Fruit fly (Drosophila melanogaster) whole organism, wandering third instar larva: ENCODE results near the gene raskol.

Experiments
- Abd-B ChIP-seq: fragments of >200 bp; optimal IDR thresholded peaks from 2 replicates; lab custom pipeline; 2017; ENCODE audit warnings: missing biosample characterization, missing genetic modification characterization
- CG32264 ChIP-seq: fragments of 200-800 bp; sonication (Bioruptor generic); optimal IDR thresholded peaks from 2 replicates; lab custom pipeline; 2016; ENCODE audit warnings: missing biosample characterization, missing genetic modification characterization
- CrebA ChIP-seq: fragments of 200-800 bp; sonication (Bioruptor generic); optimal IDR thresholded peaks from 2 replicates; lab custom pipeline; 2016; ENCODE audit warnings: missing biosample characterization, mild to moderate bottlenecking, missing genetic modification characterization, borderline replicate concordance
- Dfd ChIP-seq: fragments of >200 bp; optimal IDR thresholded peaks from 2 replicates; lab custom pipeline; 2017; ENCODE audit warnings: missing biosample characterization, missing genetic modification characterization
- Dif ChIP-seq: fragments of 200-275, 200-300 bp; sonication (Bioruptor generic); optimal IDR thresholded peaks from 2 replicates; lab custom pipeline; 2018; ENCODE audit warnings: missing biosample characterization, missing genetic modification characterization; ENCODE audit not compliant: partially characterized antibody
- HLH106 ChIP-seq: fragments of 200-800 bp; optimal IDR thresholded peaks from 3 replicates; lab custom pipeline; 2019; ENCODE audit warnings: missing biosample characterization, mild to moderate bottlenecking, missing genetic modification characterization, moderate library complexity
- Hnf4 ChIP-seq: fragments of 200-800 bp; sonication (Bioruptor generic); optimal IDR thresholded peaks from 2 replicates; lab custom pipeline; 2016; ENCODE audit warnings: missing biosample characterization, mild to moderate bottlenecking, missing genetic modification characterization
- Hr78 ChIP-seq: fragments of >200 bp; optimal IDR thresholded peaks from 2 replicates; lab custom pipeline; 2017; ENCODE audit warnings: missing biosample characterization, missing genetic modification characterization
- Hr83 ChIP-seq: fragments of 200-300 bp; sonication (Bioruptor generic); optimal IDR thresholded peaks from 2 replicates; lab custom pipeline; 2016; ENCODE audit warnings: missing biosample characterization, mild to moderate bottlenecking, missing genetic modification characterization, moderate library complexity; ENCODE audit not compliant: poor library complexity, severe bottlenecking
- Mio ChIP-seq: sonication (Bioruptor generic); optimal IDR thresholded peaks from 2 replicates; lab custom pipeline; 2016; ENCODE audit warnings: missing biosample characterization, missing genetic modification characterization
- Myc ChIP-seq: fragments of >200 bp; optimal IDR thresholded peaks from 2 replicates; lab custom pipeline; 2017
- N ChIP-seq: fragments of >200 bp; optimal IDR thresholded peaks from 2 replicates; lab custom pipeline; 2018; ENCODE audit warnings: missing biosample characterization, missing external identifiers, missing genetic modification characterization
- OdsH ChIP-seq: fragments of 200-800 bp; sonication (Bioruptor generic); optimal IDR thresholded peaks from 2 replicates; lab custom pipeline; 2016; ENCODE audit warnings: missing biosample characterization, mild to moderate bottlenecking, missing genetic modification characterization
- Rel ChIP-seq, 2 experiments: fragments of 200-800 bp; sonication (Bioruptor generic) in 1 of 2; optimal IDR thresholded peaks; 2 replicates in 1 of 2; 3 replicates in 1 of 2; lab custom pipeline; 2016 to 2019; ENCODE audit warnings: mild to moderate bottlenecking in 2 of 2, missing biosample characterization in 2 of 2, missing genetic modification characterization in 2 of 2, moderate library complexity in 1 of 2
- Vsx2 ChIP-seq: fragments of 200-300, 225-300 bp; sonication (Bioruptor generic); optimal IDR thresholded peaks from 2 replicates; lab custom pipeline; 2018; ENCODE audit warnings: missing biosample characterization, missing genetic modification characterization; ENCODE audit not compliant: partially characterized antibody
- brk ChIP-seq: fragments of 200-800 bp; sonication (Bioruptor generic); optimal IDR thresholded peaks from 2 replicates; lab custom pipeline; 2016; ENCODE audit warnings: missing biosample characterization, mild to moderate bottlenecking, missing genetic modification characterization
- dl ChIP-seq, 2 experiments: fragments of 175-275, 200-275 bp in 1 of 2; fragments of 200-275 bp in 1 of 2; sonication (Bioruptor generic); optimal IDR thresholded peaks; lab custom pipeline; 2018; ENCODE audit warnings: mild to moderate bottlenecking in 2 of 2, missing biosample characterization in 2 of 2, missing genetic modification characterization in 2 of 2, moderate library complexity in 2 of 2; ENCODE audit not compliant: partially characterized antibody in 2 of 2, insufficient read depth in 1 of 2
- dmrt93B ChIP-seq: fragments of 200-800 bp; sonication (Bioruptor generic); optimal IDR thresholded peaks from 2 replicates; lab custom pipeline; 2018; ENCODE audit warnings: missing biosample characterization, mild to moderate bottlenecking, missing genetic modification characterization
- dsf ChIP-seq: sonication (Bioruptor generic); optimal IDR thresholded peaks from 2 replicates; lab custom pipeline; 2016; ENCODE audit warnings: missing biosample characterization, missing genetic modification characterization, borderline replicate concordance
- ey ChIP-seq: fragments of 200-800 bp; sonication (Bioruptor generic); optimal IDR thresholded peaks from 2 replicates; lab custom pipeline; 2016; ENCODE audit warnings: missing biosample characterization, missing genetic modification characterization
- foxo ChIP-seq, 2 experiments: fragments of 200-800 bp; sonication (Bioruptor generic); optimal IDR thresholded peaks; 2 replicates in 1 of 2; 3 replicates in 1 of 2; lab custom pipeline; 2016 to 2017; ENCODE audit warnings: missing biosample characterization in 2 of 2, missing genetic modification characterization in 2 of 2
- fru ChIP-seq: fragments of 200-800 bp; sonication (Bioruptor generic); optimal IDR thresholded peaks from 3 replicates; lab custom pipeline; 2016; ENCODE audit warnings: missing biosample characterization, mild to moderate bottlenecking, missing genetic modification characterization
- h ChIP-seq: fragments of 200-800 bp; sonication (Bioruptor generic); optimal IDR thresholded peaks from 3 replicates; lab custom pipeline; 2016; ENCODE audit warnings: missing biosample characterization, mild to moderate bottlenecking, missing genetic modification characterization
- jim ChIP-seq: fragments of 175-275, 200-325 bp; sonication (Bioruptor generic); optimal IDR thresholded peaks from 2 replicates; lab custom pipeline; 2016; ENCODE audit warnings: missing biosample characterization, mild to moderate bottlenecking, missing genetic modification characterization
- lola ChIP-seq: fragments of >200 bp; optimal IDR thresholded peaks from 2 replicates; lab custom pipeline; 2017; ENCODE audit warnings: missing biosample characterization, missing genetic modification characterization
- psq ChIP-seq: fragments of 200-800 bp; sonication (Bioruptor generic); optimal IDR thresholded peaks from 3 replicates; lab custom pipeline; 2017; ENCODE audit warnings: missing biosample characterization, mild to moderate bottlenecking, missing genetic modification characterization, moderate library complexity
- rgr ChIP-seq: fragments of 200-800 bp; sonication (Bioruptor generic); optimal IDR thresholded peaks from 3 replicates; lab custom pipeline; 2016; ENCODE audit warnings: missing biosample characterization, mild to moderate bottlenecking, missing genetic modification characterization
- sage ChIP-seq: fragments of 200-800 bp; sonication (Bioruptor generic); optimal IDR thresholded peaks from 2 replicates; lab custom pipeline; 2016; ENCODE audit warnings: missing biosample characterization, mild to moderate bottlenecking, missing genetic modification characterization
- sv ChIP-seq: fragments of 200-800 bp; sonication (Bioruptor generic); optimal IDR thresholded peaks from 3 replicates; lab custom pipeline; 2016; ENCODE audit warnings: missing biosample characterization, missing genetic modification characterization
- tai ChIP-seq: sonication (Bioruptor generic); optimal IDR thresholded peaks from 2 replicates; lab custom pipeline; 2016; ENCODE audit warnings: missing biosample characterization, missing genetic modification characterization
- usp ChIP-seq: fragments of >200 bp; optimal IDR thresholded peaks from 2 replicates; lab custom pipeline; 2017; ENCODE audit warnings: missing biosample characterization, missing genetic modification characterization
- woc ChIP-seq: sonication (Bioruptor generic); optimal IDR thresholded peaks from 2 replicates; lab custom pipeline; 2016; ENCODE audit warnings: missing biosample characterization, mild to moderate bottlenecking, missing genetic modification characterization

Gene raskol

dm6 chrX:17763622-17764021, 53.7 kb downstream of the raskol start:
- TF ChIP-seq Dfd (GFP tag; lab: Kevin White, UChicago): peak; percentile 93
- TF ChIP-seq lola (GFP tag; lab: Kevin White, UChicago): no peak

DNA sequence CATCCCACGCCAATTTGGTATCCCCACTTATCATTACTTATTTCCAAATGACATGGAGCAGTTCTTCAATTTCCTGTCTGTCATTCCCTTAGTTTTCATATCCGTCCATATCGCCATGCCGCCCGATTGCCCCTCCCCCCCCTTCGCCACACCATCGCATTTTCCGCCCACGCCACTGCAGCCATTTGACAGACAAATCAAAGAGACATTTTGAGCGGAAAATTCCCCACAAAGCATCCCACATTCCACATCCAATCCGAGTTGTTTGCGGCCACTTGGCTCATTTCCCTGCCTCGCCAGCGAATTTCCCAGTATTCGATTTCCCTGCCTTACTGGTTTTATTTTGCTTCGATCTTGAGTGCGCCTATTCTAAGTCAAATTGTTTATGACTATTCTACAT, 55.0 kb downstream of the raskol start:
- TF ChIP-seq foxo (GFP tag; optimal IDR thresholded peaks at IDR 0.05; lab: Kevin White, UChicago) (no peak), fru (GFP tag; lab: Kevin White, UChicago) (no peak), rgr (GFP tag; lab: Kevin White, UChicago) (no peak), Hnf4 (GFP tag; lab: Kevin White, UChicago) (no peak), woc (GFP tag; lab: Kevin White, UChicago) (no peak), Hr78 (GFP tag; lab: Kevin White, UChicago) (no peak), N (GFP tag; lab: Kevin White, UChicago) (no peak), Hr83 (GFP tag; lab: Kevin White, UChicago) (no peak), CrebA (GFP tag; lab: Kevin White, UChicago) (no peak), usp (no peak), Rel (GFP tag; optimal IDR thresholded peaks at IDR 0.05; lab: Kevin White, UChicago) (no peak), Rel (tag; optimal IDR thresholded peaks at IDR 0.05; lab: Kevin White, UChicago) (no peak), jim (GFP tag; lab: Kevin White, UChicago) (no peak), tai (GFP tag; lab: Kevin White, UChicago) (no peak), Dfd (GFP tag; lab: Kevin White, UChicago) (no peak)

DNA sequence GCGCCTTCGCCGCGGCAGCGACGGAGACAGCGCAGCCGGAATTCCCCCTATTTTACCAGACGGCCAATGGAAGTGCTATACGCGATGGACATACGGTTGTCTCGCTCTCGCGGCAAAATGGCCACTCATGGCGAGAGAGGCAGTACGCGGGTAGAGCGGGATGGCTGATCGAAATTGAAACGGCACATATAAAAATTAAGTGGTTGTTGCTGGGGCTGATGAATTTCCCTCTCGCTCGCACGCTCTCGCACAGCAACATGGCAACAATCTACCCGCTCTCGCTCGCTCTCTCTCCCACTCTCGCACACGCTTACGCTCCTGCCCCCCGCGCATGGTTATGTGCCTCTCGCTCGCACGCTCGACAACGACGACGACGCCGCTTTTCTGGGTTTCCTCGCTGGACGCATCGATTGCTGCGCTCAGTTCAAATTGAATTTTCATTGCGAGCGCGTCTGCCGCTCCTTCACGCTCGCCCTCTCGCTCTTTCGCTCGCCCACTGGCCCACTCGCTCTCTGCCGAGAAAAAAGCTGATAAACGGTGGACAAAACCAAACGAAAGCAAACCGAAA, 58.3 kb downstream of the raskol start, which contains the start of gene unc-4:
Gene unc-4 (plus strand): TSS at position 440 of the 568 bp plus-strand sequence.
- TF ChIP-seq Dif: peak; percentile 33
- TF ChIP-seq dl (GFP tag; optimal IDR thresholded peaks at IDR 0.05; lab: Kevin White, UChicago; ENCODE audit: insufficient read depth in 1 of 2, partially characterized antibody in 2 of 2): peak in 1 of 2 experiments; percentile 30
- TF ChIP-seq Abd-B: no peak
- no peak for TF ChIP-seq sv (GFP tag; lab: Kevin White, UChicago)
- no peak for TF ChIP-seq foxo (GFP tag; optimal IDR thresholded peaks at IDR 0.05; lab: Kevin White, UChicago)
- TF ChIP-seq psq (GFP tag; lab: Kevin White, UChicago): peak; percentile 20
- TF ChIP-seq Vsx2: peak; percentile 58
- TF ChIP-seq Hr83 (GFP tag; lab: Kevin White, UChicago): no peak
- no peak for TF ChIP-seq Mio (GFP tag; lab: Kevin White, UChicago)
- TF ChIP-seq CrebA (GFP tag; lab: Kevin White, UChicago): no peak
- no peak for TF ChIP-seq rgr (GFP tag; lab: Kevin White, UChicago)
- no peak for TF ChIP-seq HLH106 (tag; lab: Kevin White, UChicago)
- TF ChIP-seq Rel (GFP tag; optimal IDR thresholded peaks at IDR 0.05; lab: Kevin White, UChicago): no peak
- no peak for TF ChIP-seq Rel (tag; optimal IDR thresholded peaks at IDR 0.05; lab: Kevin White, UChicago)
- TF ChIP-seq Myc (lab: Kevin White, UChicago): peak; percentile 2
- TF ChIP-seq h: peak; percentile 20

dm6 chrX:17769179-17769578, 59.2 kb downstream of the raskol start:
- no peak for TF ChIP-seq sage (GFP tag; lab: Kevin White, UChicago)
- no peak for TF ChIP-seq woc (GFP tag; lab: Kevin White, UChicago)
- TF ChIP-seq CG32264 (GFP tag; lab: Kevin White, UChicago): no peak
- no peak for TF ChIP-seq Rel (GFP tag; optimal IDR thresholded peaks at IDR 0.05; lab: Kevin White, UChicago)
- no peak for TF ChIP-seq Rel (tag; optimal IDR thresholded peaks at IDR 0.05; lab: Kevin White, UChicago)
- no peak for TF ChIP-seq brk (GFP tag; lab: Kevin White, UChicago)
- no peak for TF ChIP-seq tai (GFP tag; lab: Kevin White, UChicago)
- no peak for TF ChIP-seq lola (GFP tag; lab: Kevin White, UChicago)
- TF ChIP-seq rgr (GFP tag; lab: Kevin White, UChicago): no peak
- TF ChIP-seq Dif: no peak
- TF ChIP-seq psq (GFP tag; lab: Kevin White, UChicago): no peak
- no peak for TF ChIP-seq Hr83 (GFP tag; lab: Kevin White, UChicago)
- TF ChIP-seq Hnf4 (GFP tag; lab: Kevin White, UChicago): no peak
- no peak for TF ChIP-seq dsf (GFP tag; lab: Kevin White, UChicago)
- no peak for TF ChIP-seq ey
- no peak for TF ChIP-seq sv (GFP tag; lab: Kevin White, UChicago)
- TF ChIP-seq dmrt93B (GFP tag; lab: Kevin White, UChicago): no peak
- no peak for TF ChIP-seq Vsx2
- no peak for TF ChIP-seq dl (GFP tag; optimal IDR thresholded peaks at IDR 0.05; lab: Kevin White, UChicago; ENCODE audit: insufficient read depth in 1 of 2, partially characterized antibody in 2 of 2)
- TF ChIP-seq jim (GFP tag; lab: Kevin White, UChicago): no peak
- TF ChIP-seq OdsH (GFP tag; lab: Kevin White, UChicago): no peak
